Worm (Caenorhabditis elegans) whole organism, L1 larva: ENCODE data around the gene K02E11.7.

Experiments
- C04F5.9 ChIP-seq: sonication (generic microtip); optimal IDR thresholded peaks from 2 replicates; lab custom pipeline; 2016; ENCODE audit warnings: missing genetic modification characterization, missing compliant biosample characterization
- C34B4.2 ChIP-seq: sonication (generic microtip); optimal IDR thresholded peaks from 2 replicates; lab custom pipeline; 2017; ENCODE audit warnings: mild to moderate bottlenecking, missing genetic modification characterization, missing compliant biosample characterization
- Y116A8C.19 ChIP-seq: sonication (generic microtip); optimal IDR thresholded peaks from 2 replicates; lab custom pipeline; 2016; ENCODE audit warnings: missing compliant biosample characterization, missing genetic modification characterization, borderline replicate concordance
- aha-1 ChIP-seq: fragments of 150-350 bp; optimal IDR thresholded peaks from 2 replicates; lab custom pipeline; 2014; ENCODE audit warnings: missing biosample characterization, missing genetic modification characterization
- alr-1 ChIP-seq: fragments of 200-800 bp; sonication (Bioruptor generic); optimal IDR thresholded peaks from 2 replicates; lab custom pipeline; 2018; ENCODE audit warnings: borderline replicate concordance, mild to moderate bottlenecking, missing genetic modification characterization, missing compliant biosample characterization
- aly-2 ChIP-seq: fragments of 150-350 bp; optimal IDR thresholded peaks from 2 replicates; lab custom pipeline; 2014; ENCODE audit warnings: missing biosample characterization, missing genetic modification characterization
- blmp-1 ChIP-seq: fragments of 150-350 bp; optimal IDR thresholded peaks from 2 replicates; lab custom pipeline; 2014; ENCODE audit warnings: missing biosample characterization, missing genetic modification characterization
- ceh-8 ChIP-seq: fragments of 200-800 bp; sonication (Bioruptor generic); optimal IDR thresholded peaks from 2 replicates; lab custom pipeline; 2018; ENCODE audit warnings: mild to moderate bottlenecking, missing genetic modification characterization, moderate library complexity, missing compliant biosample characterization
- ceh-82 ChIP-seq, 3 experiments: fragments of 150-350 bp in 1 of 3; sonication (generic microtip) in 2 of 3; optimal IDR thresholded peaks; 2 replicates each; lab custom pipeline; 2014 to 2017; ENCODE audit warnings: missing biosample characterization in 3 of 3, missing genetic modification characterization in 3 of 3
- ceh-90 ChIP-seq: sonication (generic microtip); optimal IDR thresholded peaks from 2 replicates; lab custom pipeline; 2016; ENCODE audit warnings: missing genetic modification characterization, missing compliant biosample characterization
- ces-1 ChIP-seq: fragments of 150-350 bp; optimal IDR thresholded peaks from 2 replicates; lab custom pipeline; 2014; ENCODE audit warnings: missing biosample characterization, missing genetic modification reagents, missing genetic modification characterization
- dpl-1 ChIP-seq, 3 experiments: fragments of 150-350 bp in 2 of 3; sonication (generic microtip) in 1 of 3; optimal IDR thresholded peaks; 2 replicates each; lab custom pipeline; 2014 to 2017; ENCODE audit warnings: missing biosample characterization in 3 of 3, missing genetic modification characterization in 3 of 3, missing genetic modification reagents in 3 of 3
- dsc-1 ChIP-seq: sonication (generic microtip); optimal IDR thresholded peaks from 2 replicates; lab custom pipeline; 2016; ENCODE audit warnings: mild to moderate bottlenecking, missing genetic modification characterization, missing compliant biosample characterization
- efl-1 ChIP-seq, 4 experiments: fragments of 150-350 bp; optimal IDR thresholded peaks in 3 of 4; peaks in 1 of 4; 1 replicate in 1 of 4; 2 replicates in 3 of 4; lab custom pipeline; 2014; ENCODE audit warnings: missing biosample characterization in 2 of 4, missing genetic modification characterization in 2 of 4, missing genetic modification reagents in 2 of 4
- efl-3 ChIP-seq: fragments of 200-800 bp; sonication (Bioruptor generic); optimal IDR thresholded peaks from 2 replicates; lab custom pipeline; 2018; ENCODE audit warnings: mild to moderate bottlenecking, missing genetic modification characterization, missing compliant biosample characterization
- egl-13 ChIP-seq: sonication (generic microtip); optimal IDR thresholded peaks from 2 replicates; lab custom pipeline; 2016; ENCODE audit warnings: missing genotype, missing genetic modification reagents, missing genetic modification characterization, missing compliant biosample characterization
- fkh-8 ChIP-seq: sonication (generic microtip); optimal IDR thresholded peaks from 2 replicates; lab custom pipeline; 2016; ENCODE audit warnings: mild to moderate bottlenecking, missing genetic modification characterization, missing compliant biosample characterization
- fos-1 ChIP-seq: fragments of 150-350 bp; optimal IDR thresholded peaks from 2 replicates; lab custom pipeline; 2014; ENCODE audit warnings: missing biosample characterization, missing genetic modification characterization
- hlh-17 ChIP-seq: fragments of 200-800 bp; sonication (Bioruptor generic); optimal IDR thresholded peaks from 2 replicates; lab custom pipeline; 2018; ENCODE audit warnings: missing genetic modification characterization, mild to moderate bottlenecking, missing compliant biosample characterization, moderate library complexity, borderline replicate concordance
- hlh-4 ChIP-seq: sonication (generic microtip); optimal IDR thresholded peaks from 2 replicates; lab custom pipeline; 2016; ENCODE audit warnings: mild to moderate bottlenecking, missing genetic modification characterization, missing compliant biosample characterization
- irx-1 ChIP-seq: sonication (generic microtip); optimal IDR thresholded peaks from 2 replicates; lab custom pipeline; 2016; ENCODE audit warnings: missing genetic modification characterization, missing compliant biosample characterization
- jun-1 ChIP-seq: fragments of 150-350 bp; optimal IDR thresholded peaks from 2 replicates; lab custom pipeline; 2014; ENCODE audit warnings: missing biosample characterization, missing genetic modification reagents, missing genetic modification characterization
- lin-35 ChIP-seq, 2 experiments: fragments of 150-350 bp; optimal IDR thresholded peaks; 2 replicates each; lab custom pipeline; 2014; ENCODE audit warnings: missing biosample characterization in 2 of 2, missing genetic modification characterization in 2 of 2, missing genetic modification reagents in 2 of 2
- mep-1 ChIP-seq: fragments of 150-350 bp; optimal IDR thresholded peaks from 2 replicates; lab custom pipeline; 2014; ENCODE audit warnings: missing biosample characterization, missing genetic modification characterization
- nhr-11 ChIP-seq: fragments of 150-350 bp; optimal IDR thresholded peaks from 2 replicates; lab custom pipeline; 2014; ENCODE audit warnings: missing biosample characterization, missing genetic modification characterization
- nhr-12 ChIP-seq: sonication (generic microtip); optimal IDR thresholded peaks from 2 replicates; lab custom pipeline; 2017; ENCODE audit warnings: missing biosample characterization, missing genetic modification characterization
- nhr-20 ChIP-seq: sonication (generic microtip); optimal IDR thresholded peaks from 2 replicates; lab custom pipeline; 2016; ENCODE audit warnings: mild to moderate bottlenecking, missing genetic modification characterization, missing compliant biosample characterization
- nhr-90 ChIP-seq: sonication (generic microtip); optimal IDR thresholded peaks from 2 replicates; lab custom pipeline; 2016; ENCODE audit warnings: mild to moderate bottlenecking, missing genetic modification characterization, missing compliant biosample characterization; ENCODE audit not compliant: poor library complexity
- pag-3 ChIP-seq: sonication (generic microtip); optimal IDR thresholded peaks from 2 replicates; lab custom pipeline; 2017; ENCODE audit warnings: missing genetic modification characterization, mild to moderate bottlenecking, missing compliant biosample characterization, antibody characterized with exemption, borderline replicate concordance; ENCODE audit not compliant: insufficient read depth
- pax-3 ChIP-seq: fragments of 200-800 bp; sonication (Bioruptor generic); optimal IDR thresholded peaks from 2 replicates; lab custom pipeline; 2018; ENCODE audit warnings: mild to moderate bottlenecking, missing genetic modification characterization, moderate library complexity, missing compliant biosample characterization
- pqm-1 ChIP-seq: sonication (generic microtip); optimal IDR thresholded peaks from 3 replicates; lab custom pipeline; 2017; ENCODE audit warnings: missing biosample characterization, missing genetic modification characterization
- rnt-1 ChIP-seq: sonication (generic microtip); optimal IDR thresholded peaks from 2 replicates; lab custom pipeline; 2016; ENCODE audit warnings: mild to moderate bottlenecking, missing genetic modification characterization, moderate library complexity, missing compliant biosample characterization
- skn-1 ChIP-seq: fragments of 150-350 bp; optimal IDR thresholded peaks from 2 replicates; lab custom pipeline; 2014; ENCODE audit warnings: missing biosample characterization, missing genetic modification characterization
- unc-130 ChIP-seq: fragments of 150-350 bp; optimal IDR thresholded peaks from 2 replicates; lab custom pipeline; 2017; ENCODE audit warnings: missing biosample characterization, missing genetic modification characterization, inconsistent platforms
- unc-62 ChIP-seq: fragments of 150-350 bp; optimal IDR thresholded peaks from 2 replicates; lab custom pipeline; 2014; ENCODE audit warnings: missing biosample characterization, missing genetic modification reagents, missing genetic modification characterization
- unc-86 ChIP-seq: sonication (generic microtip); optimal IDR thresholded peaks from 2 replicates; lab custom pipeline; 2016; ENCODE audit warnings: missing genetic modification characterization, missing compliant biosample characterization
- unc-98 ChIP-seq: fragments of 200-800 bp; sonication (Bioruptor generic); IDR thresholded peaks from 2 replicates; pipeline ENCODE4 v1.3.6; 2022; ENCODE audit warnings: missing genetic modification characterization, missing compliant biosample characterization
- vab-15 ChIP-seq: sonication (generic microtip); optimal IDR thresholded peaks from 2 replicates; lab custom pipeline; 2017; ENCODE audit warnings: missing genotype, mild to moderate bottlenecking, missing genetic modification characterization, missing compliant biosample characterization
- zip-4 ChIP-seq: fragments of 200-800 bp; sonication (Bioruptor generic); optimal IDR thresholded peaks from 2 replicates; lab custom pipeline; 2018; ENCODE audit warnings: mild to moderate bottlenecking, missing genetic modification characterization, moderate library complexity, missing compliant biosample characterization

K02E11.7 gene

DNA sequence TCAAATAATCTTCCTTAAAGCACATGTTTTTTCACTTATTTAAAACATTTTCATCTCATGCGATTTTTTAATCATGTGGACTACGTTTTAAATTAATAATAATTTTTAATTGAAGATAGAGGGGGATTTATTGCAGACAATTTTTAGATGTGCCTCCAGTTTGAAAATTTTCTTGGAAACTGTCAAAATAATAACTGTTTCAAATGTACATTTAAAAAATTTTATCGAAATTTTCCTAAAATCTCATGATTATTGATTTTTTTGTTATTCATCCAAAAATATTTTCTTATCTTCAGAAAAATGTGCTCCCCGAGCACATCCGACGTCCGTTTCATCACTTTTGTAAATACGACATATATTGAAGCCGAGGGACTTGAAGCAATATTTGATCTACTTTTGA is 2.7 kb upstream of the K02E11.7 start, which contains the start of gene sre-8:
TSS of gene sre-8 (plus strand) at position 301 of the 400 bp plus-strand sequence.
- TF ChIP-seq nhr-11 (tag; lab: Kevin White, UChicago), result no peak
- TF ChIP-seq Y116A8C.19 (tag; lab: Kevin White, UChicago), result no peak
- TF ChIP-seq nhr-90 (tag; lab: Kevin White, UChicago), result no peak
- no peak for TF ChIP-seq ceh-8 (GFP tag; lab: Kevin White, UChicago)
- no peak for TF ChIP-seq vab-15 (tag; lab: Kevin White, UChicago)
- TF ChIP-seq fkh-8, result no peak
- TF ChIP-seq efl-1 (optimal IDR thresholded peaks at IDR 0.05; lab: Kevin White, UChicago), result no peak
- no peak for TF ChIP-seq efl-1 (GFP tag; optimal IDR thresholded peaks at IDR 0.05 in 1 of 2; lab: Kevin White, UChicago)
- TF ChIP-seq hlh-4 (tag; lab: Kevin White, UChicago), result no peak
- no peak for TF ChIP-seq unc-130 (tag; lab: Kevin White, UChicago)
- TF ChIP-seq pqm-1 (tag; lab: Kevin White, UChicago), result no peak
- TF ChIP-seq pag-3, result no peak
- TF ChIP-seq efl-3 (GFP tag; lab: Kevin White, UChicago), result no peak

DNA sequence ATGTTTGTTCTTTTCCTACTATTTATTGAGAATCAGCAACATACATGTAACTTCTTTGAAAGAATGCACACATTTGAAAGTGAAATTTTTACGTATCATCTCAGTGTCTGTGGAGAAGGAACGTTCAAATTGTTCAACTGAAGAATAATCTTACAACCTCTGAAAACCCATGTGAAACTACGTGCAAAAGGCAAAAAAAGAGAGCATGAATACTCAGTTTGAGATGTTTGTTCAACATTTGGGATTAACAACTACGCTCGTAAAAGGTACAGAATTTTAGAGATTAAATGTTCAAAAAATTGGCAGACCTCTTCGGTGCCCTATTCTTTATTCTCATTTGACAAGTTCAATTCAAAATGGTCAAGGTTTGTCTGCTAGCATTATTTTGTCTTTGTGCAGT is 2.1 kb downstream of the K02E11.7 start, which contains the start of gene K02E11.5:
TSS of gene K02E11.5 (plus strand) at position 301 of the 400 bp plus-strand sequence.
- TF ChIP-seq alr-1, result no peak
- no peak for TF ChIP-seq efl-3 (GFP tag; lab: Kevin White, UChicago)
- no peak for TF ChIP-seq C34B4.2
- TF ChIP-seq egl-13 (tag; lab: Kevin White, UChicago), result no peak
- TF ChIP-seq pax-3 (tag; lab: Kevin White, UChicago), result no peak
- TF ChIP-seq aly-2 (tag; lab: Kevin White, UChicago), result no peak
- no peak for TF ChIP-seq C04F5.9 (tag; lab: Kevin White, UChicago)
- no peak for TF ChIP-seq lin-35 (GFP tag; optimal IDR thresholded peaks at IDR 0.05; lab: Kevin White, UChicago)

DNA sequence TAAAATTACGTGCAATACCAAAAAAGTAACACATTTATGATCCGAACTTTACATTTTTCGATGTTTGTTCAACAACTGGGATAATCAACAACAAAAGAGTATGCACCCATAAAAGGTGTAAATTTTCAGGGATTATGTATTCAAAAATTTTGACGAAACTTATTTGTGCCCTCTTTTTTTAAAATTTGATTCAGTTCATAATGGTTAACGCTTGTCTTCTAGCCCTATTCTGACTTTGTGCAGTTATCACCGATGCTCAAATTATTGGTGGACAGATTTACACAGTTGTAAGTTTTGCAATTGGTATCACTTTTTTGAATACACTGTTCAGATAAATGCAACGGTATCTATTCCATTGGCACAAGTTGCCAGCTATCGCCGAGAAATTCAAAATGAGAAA is 5.5 kb downstream of the K02E11.7 start, which contains the start of gene K02E11.6:
TSS of gene K02E11.6 (plus strand) at position 149 of the 400 bp plus-strand sequence.
- TF ChIP-seq C04F5.9 (tag; lab: Kevin White, UChicago), result no peak
- TF ChIP-seq ceh-90 (tag; lab: Kevin White, UChicago), result no peak
- no peak for TF ChIP-seq unc-86 (tag; lab: Kevin White, UChicago)
- no peak for TF ChIP-seq pqm-1 (tag; lab: Kevin White, UChicago)
- no peak for TF ChIP-seq irx-1 (tag; lab: Kevin White, UChicago)
- TF ChIP-seq ceh-8 (GFP tag; lab: Kevin White, UChicago), result no peak
- no peak for TF ChIP-seq fos-1 (tag; lab: Kevin White, UChicago)
- TF ChIP-seq nhr-20 (tag; lab: Kevin White, UChicago), result no peak
- no peak for TF ChIP-seq rnt-1 (tag; lab: Kevin White, UChicago)
- no peak for TF ChIP-seq jun-1 (tag; lab: Kevin White, UChicago)
- TF ChIP-seq zip-4 (GFP tag; lab: Kevin White, UChicago), result no peak
- TF ChIP-seq nhr-11 (tag; lab: Kevin White, UChicago), result no peak
- TF ChIP-seq ceh-82 (tag; optimal IDR thresholded peaks at IDR 0.05; lab: Kevin White, UChicago), result no peak
- no peak for TF ChIP-seq dpl-1 (GFP tag; optimal IDR thresholded peaks at IDR 0.05; lab: Kevin White, UChicago)
- TF ChIP-seq egl-13 (tag; lab: Kevin White, UChicago), result no peak
- no peak for TF ChIP-seq mep-1 (tag; lab: Kevin White, UChicago)

DNA sequence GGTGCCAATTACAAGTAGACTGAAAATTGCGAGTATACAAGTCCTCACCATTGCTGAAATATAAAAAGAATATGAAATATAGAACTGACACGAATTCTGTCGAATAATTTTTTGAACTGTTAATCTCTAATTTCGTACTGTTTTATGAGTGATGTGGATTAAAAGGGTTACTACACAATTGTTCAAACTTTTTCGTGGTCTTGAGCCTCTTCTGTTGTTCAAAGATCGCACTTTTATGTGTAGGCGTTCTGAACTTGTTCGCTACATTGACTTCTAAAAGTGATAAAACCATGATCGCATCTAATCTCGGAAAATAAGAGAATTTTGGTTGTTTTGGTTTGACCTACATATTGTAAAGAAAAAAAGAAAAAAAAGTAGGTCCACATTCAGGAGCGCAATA is 6.1 kb downstream of the K02E11.7 start, which contains the start of gene K02E11.4:
TSS of gene K02E11.4 (minus strand) at position 101 of the 400 bp plus-strand sequence.
- no peak for TF ChIP-seq blmp-1 (tag; lab: Kevin White, UChicago)
- no peak for TF ChIP-seq ceh-82 (tag; optimal IDR thresholded peaks at IDR 0.05; lab: Kevin White, UChicago)
- no peak for TF ChIP-seq aha-1 (tag; lab: Kevin White, UChicago)
- TF ChIP-seq egl-13 (tag; lab: Kevin White, UChicago), result no peak
- TF ChIP-seq lin-35 (GFP tag; optimal IDR thresholded peaks at IDR 0.05; lab: Kevin White, UChicago), result no peak
- no peak for TF ChIP-seq Y116A8C.19 (tag; lab: Kevin White, UChicago)
- no peak for TF ChIP-seq nhr-12 (tag; lab: Kevin White, UChicago)
- no peak for TF ChIP-seq hlh-17 (GFP tag; lab: Kevin White, UChicago)
- no peak for TF ChIP-seq unc-62 (GFP tag; lab: Kevin White, UChicago)
- TF ChIP-seq dsc-1 (tag; lab: Kevin White, UChicago), result no peak
- no peak for TF ChIP-seq ces-1 (GFP tag; lab: Kevin White, UChicago)
- no peak for TF ChIP-seq unc-98
- TF ChIP-seq aly-2 (tag; lab: Kevin White, UChicago), result no peak
- TF ChIP-seq skn-1 (tag; lab: Kevin White, UChicago), result no peak
- TF ChIP-seq C04F5.9 (tag; lab: Kevin White, UChicago), result no peak
- no peak for TF ChIP-seq irx-1 (tag; lab: Kevin White, UChicago)
- TF ChIP-seq, all 84 proteins: peak for 0
